Fruit fly (Drosophila melanogaster) whole organism, embryonic: ENCODE data around the gene CG14795.
A peak's percentile ranks its signal among the peaks of the same experiment; 100 is the strongest.

Source experiments
- Adf1 ChIP-seq: fragments of 200-800 bp; sonication (Bioruptor generic); IDR thresholded peaks from 2 replicates; pipeline ENCODE4 v1.3.6; 2022; ENCODE audit warnings: missing biosample characterization, missing genetic modification characterization
- Aef1 ChIP-seq: fragments of 200-800 bp; sonication (Bioruptor generic); IDR thresholded peaks from 3 replicates; pipeline ENCODE4 v1.3.6; 2022; ENCODE audit warnings: missing biosample characterization, missing genetic modification characterization
- Atf6 ChIP-seq: fragments of 200-800 bp; sonication (Bioruptor generic); IDR thresholded peaks from 2 replicates; pipeline ENCODE4 v1.3.6; 2022; ENCODE audit warnings: missing biosample characterization, missing genetic modification characterization
- B-H1 ChIP-seq: fragments of 200-800 bp; sonication (Bioruptor generic); IDR thresholded peaks from 3 replicates; pipeline ENCODE4 v1.3.6; 2022; ENCODE audit warnings: missing biosample characterization, missing genetic modification characterization
- CG1024 ChIP-seq: fragments of 200-800 bp; sonication (Bioruptor generic); IDR thresholded peaks from 2 replicates; pipeline ENCODE4 v1.3.6; 2022; ENCODE audit warnings: missing biosample characterization, missing genetic modification characterization
- CG10431 ChIP-seq: fragments of 200-800 bp; sonication (Bioruptor generic); optimal IDR thresholded peaks from 3 replicates; lab custom pipeline; 2018; ENCODE audit warnings: missing biosample characterization, mild to moderate bottlenecking, missing genetic modification characterization
- CG10654 ChIP-seq: fragments of 200-800 bp; sonication (Bioruptor generic); optimal IDR thresholded peaks from 2 replicates; lab custom pipeline; 2016; ENCODE audit warnings: missing biosample characterization, missing genetic modification characterization
- CG11696 ChIP-seq: fragments of 200-800 bp; sonication (Bioruptor generic); IDR thresholded peaks from 2 replicates; pipeline ENCODE4 v1.3.6; 2022; ENCODE audit warnings: missing biosample characterization, missing genetic modification characterization
- CG1233 ChIP-seq: fragments of 200-800 bp; sonication (Bioruptor generic); optimal IDR thresholded peaks from 4 replicates; lab custom pipeline; 2018; ENCODE audit warnings: missing biosample characterization, mild to moderate bottlenecking, missing genetic modification characterization
- CG14014 ChIP-seq: fragments of 200-800 bp; sonication (Bioruptor generic); IDR thresholded peaks from 2 replicates; pipeline ENCODE4 v1.3.6; 2022; ENCODE audit warnings: missing biosample characterization, missing genetic modification characterization
- CG18764 ChIP-seq: fragments of 200-800 bp; sonication (Bioruptor generic); optimal IDR thresholded peaks from 3 replicates; lab custom pipeline; 2016; ENCODE audit warnings: missing biosample characterization, missing genetic modification characterization
- CG2712 ChIP-seq: fragments of 200-800 bp; optimal IDR thresholded peaks from 3 replicates; lab custom pipeline; 2019; ENCODE audit warnings: missing biosample characterization, mild to moderate bottlenecking, missing genetic modification characterization, moderate library complexity
- CG3407 ChIP-seq: fragments of 200-800 bp; sonication (Bioruptor generic); optimal IDR thresholded peaks from 2 replicates; lab custom pipeline; 2018; ENCODE audit warnings: missing biosample characterization, mild to moderate bottlenecking, missing genetic modification characterization
- CG9609 ChIP-seq: fragments of 200-800 bp; sonication (Bioruptor generic); optimal IDR thresholded peaks from 3 replicates; lab custom pipeline; 2016; ENCODE audit warnings: missing biosample characterization, missing genetic modification characterization
- CG9727 ChIP-seq: fragments of 200-800 bp; sonication (Bioruptor generic); optimal IDR thresholded peaks from 3 replicates; lab custom pipeline; 2017; ENCODE audit warnings: missing biosample characterization, mild to moderate bottlenecking, missing genetic modification characterization
- CrebB ChIP-seq: fragments of 200-800 bp; sonication (Bioruptor generic); optimal IDR thresholded peaks from 3 replicates; lab custom pipeline; 2018; ENCODE audit warnings: missing biosample characterization, mild to moderate bottlenecking, missing genetic modification characterization
- D19A ChIP-seq: fragments of 200-800 bp; optimal IDR thresholded peaks from 3 replicates; lab custom pipeline; 2019; ENCODE audit warnings: missing biosample characterization, mild to moderate bottlenecking, missing genetic modification characterization, moderate library complexity
- Dbx ChIP-seq: fragments of 200-800 bp; sonication (Bioruptor generic); IDR thresholded peaks from 3 replicates; pipeline ENCODE4 v1.3.6; 2022; ENCODE audit warnings: missing biosample characterization, missing genetic modification characterization
- Deaf1 ChIP-seq: fragments of 200-800 bp; optimal IDR thresholded peaks from 3 replicates; lab custom pipeline; 2019; ENCODE audit warnings: missing biosample characterization, mild to moderate bottlenecking, missing genetic modification characterization, moderate library complexity
- Dek ChIP-seq: fragments of 200-800 bp; sonication (Bioruptor generic); optimal IDR thresholded peaks from 3 replicates; lab custom pipeline; 2019; ENCODE audit warnings: missing biosample characterization, mild to moderate bottlenecking, missing genetic modification characterization, moderate library complexity
- Fer3 ChIP-seq: fragments of 200-800 bp; sonication (Bioruptor generic); optimal IDR thresholded peaks from 2 replicates; lab custom pipeline; 2018; ENCODE audit warnings: missing biosample characterization, mild to moderate bottlenecking, missing genetic modification characterization, moderate library complexity
- Gsc ChIP-seq: fragments of 200-800 bp; sonication (Bioruptor generic); IDR thresholded peaks from 2 replicates; pipeline ENCODE4 v1.3.6; 2022; ENCODE audit warnings: missing biosample characterization, missing genetic modification characterization
- HmgZ ChIP-seq: fragments of 200-800 bp; sonication (Bioruptor generic); optimal IDR thresholded peaks from 2 replicates; lab custom pipeline; 2018; ENCODE audit warnings: missing biosample characterization, mild to moderate bottlenecking, missing genetic modification characterization
- Nf-YC ChIP-seq: fragments of 200-800 bp; optimal IDR thresholded peaks from 3 replicates; lab custom pipeline; 2019; ENCODE audit warnings: missing biosample characterization, mild to moderate bottlenecking, missing genetic modification characterization, moderate library complexity
- Pdp1 ChIP-seq, 2 experiments: fragments of 200-800 bp; sonication (Bioruptor generic); optimal IDR thresholded peaks; 3 replicates each; lab custom pipeline; 2016; ENCODE audit warnings: missing biosample characterization in 2 of 2, missing genetic modification characterization in 2 of 2, mild to moderate bottlenecking in 1 of 2, moderate library complexity in 1 of 2
- Stat92E ChIP-seq, 3 experiments: fragments of >200 bp in 2 of 3; fragments of 200-800 bp in 1 of 3; sonication (Bioruptor generic) in 1 of 3; optimal IDR thresholded peaks; 2 replicates each; lab custom pipeline; 2017 to 2019; ENCODE audit warnings: missing biosample characterization in 3 of 3, missing genetic modification characterization in 3 of 3, mild to moderate bottlenecking in 1 of 3, moderate library complexity in 1 of 3
- Trl ChIP-seq, 3 experiments: fragments of >200 bp in 2 of 3; fragments of 200-800 bp in 1 of 3; sonication (Bioruptor generic) in 1 of 3; optimal IDR thresholded peaks; 2 replicates in 1 of 3; 3 replicates in 2 of 3; lab custom pipeline; 2016 to 2017; ENCODE audit warnings: missing biosample characterization in 1 of 3, missing genetic modification characterization in 1 of 3
- ac ChIP-seq: fragments of 200-800 bp; sonication (Bioruptor generic); optimal IDR thresholded peaks from 3 replicates; lab custom pipeline; 2017; ENCODE audit warnings: missing biosample characterization, mild to moderate bottlenecking, missing genetic modification characterization
- bowl ChIP-seq: fragments of 200-800 bp; sonication (Bioruptor generic); IDR thresholded peaks from 2 replicates; pipeline ENCODE4 v1.3.6; 2022; ENCODE audit warnings: missing biosample characterization, missing genetic modification characterization
- chinmo ChIP-seq: fragments of 200-800 bp; sonication (Bioruptor generic); IDR thresholded peaks from 4 replicates; pipeline ENCODE4 v1.3.6; 2022; ENCODE audit warnings: missing biosample characterization, missing genetic modification characterization; ENCODE audit not compliant: partially characterized antibody
- crp ChIP-seq, 2 experiments: fragments of 200-800 bp; sonication (Bioruptor generic); optimal IDR thresholded peaks; 2 replicates in 1 of 2; 3 replicates in 1 of 2; lab custom pipeline; 2017; ENCODE audit warnings: missing biosample characterization in 2 of 2, missing genetic modification characterization in 2 of 2, mild to moderate bottlenecking in 1 of 2, moderate library complexity in 1 of 2
- ewg ChIP-seq: fragments of 200-800 bp; sonication (Bioruptor generic); optimal IDR thresholded peaks from 3 replicates; lab custom pipeline; 2017; ENCODE audit warnings: mild to moderate bottlenecking, missing biosample characterization, missing genetic modification reagents, missing genetic modification characterization
- fu2 ChIP-seq: fragments of 200-800 bp; sonication (Bioruptor generic); optimal IDR thresholded peaks from 2 replicates; lab custom pipeline; 2016; ENCODE audit warnings: missing biosample characterization, missing genetic modification characterization
- gcm ChIP-seq: fragments of 200-800 bp; sonication (Bioruptor generic); optimal IDR thresholded peaks from 2 replicates; lab custom pipeline; 2019; ENCODE audit warnings: missing biosample characterization, mild to moderate bottlenecking, missing genetic modification characterization, moderate library complexity
- hbn ChIP-seq: fragments of 200-800 bp; sonication (Bioruptor generic); IDR thresholded peaks from 2 replicates; pipeline ENCODE4 v1.3.6; 2022; ENCODE audit warnings: missing biosample characterization, missing genetic modification characterization; ENCODE audit not compliant: partially characterized antibody
- hkb ChIP-seq, 2 experiments: fragments of 200-800 bp in 1 of 2; fragments of >200 bp in 1 of 2; sonication (Bioruptor generic) in 1 of 2; IDR thresholded peaks in 1 of 2; optimal IDR thresholded peaks in 1 of 2; 2 replicates each; pipeline versions ENCODE4 v1.3.6 to Lab custom; 2017 to 2022; ENCODE audit warnings: missing biosample characterization in 1 of 2, missing genetic modification characterization in 1 of 2
- nerfin-2 ChIP-seq: fragments of 200-800 bp; sonication (Bioruptor generic); IDR thresholded peaks from 2 replicates; pipeline ENCODE4 v1.3.6; 2022; ENCODE audit warnings: missing biosample characterization, missing genetic modification characterization; ENCODE audit not compliant: partially characterized antibody
- odd ChIP-seq: fragments of 200-800 bp; sonication (Bioruptor generic); optimal IDR thresholded peaks from 2 replicates; lab custom pipeline; 2017; ENCODE audit warnings: missing biosample characterization, mild to moderate bottlenecking, missing genetic modification characterization
- onecut ChIP-seq: fragments of 200-800 bp; sonication (Bioruptor generic); IDR thresholded peaks from 2 replicates; pipeline ENCODE4 v1.3.6; 2022; ENCODE audit warnings: missing biosample characterization, missing genetic modification characterization
- pan ChIP-seq, 4 experiments: fragments of >200 bp in 3 of 4; fragments of 200-800 bp in 1 of 4; sonication (Bioruptor generic) in 1 of 4; optimal IDR thresholded peaks in 3 of 4; IDR thresholded peaks in 1 of 4; 2 replicates each; pipeline versions ENCODE4 v1.3.6 to Lab custom; 2017 to 2022; ENCODE audit warnings: missing biosample characterization in 2 of 4, missing genetic modification characterization in 2 of 4, mixed read lengths in 1 of 4
- pum ChIP-seq: fragments of 200-800 bp; sonication (Bioruptor generic); optimal IDR thresholded peaks from 2 replicates; lab custom pipeline; 2016; ENCODE audit warnings: missing biosample characterization, missing genetic modification characterization
- sens ChIP-seq: fragments of 200-800 bp; sonication (Bioruptor generic); peaks from one replicate; lab custom pipeline; 2016; ENCODE audit warnings: missing biosample characterization, missing genetic modification characterization
- sim ChIP-seq: fragments of 200-800 bp; sonication (Bioruptor generic); IDR thresholded peaks from 2 replicates; pipeline ENCODE4 v1.3.6; 2022; ENCODE audit warnings: missing biosample characterization, missing genetic modification characterization
- sqz ChIP-seq: fragments of 200-800 bp; sonication (Bioruptor generic); optimal IDR thresholded peaks from 3 replicates; lab custom pipeline; 2018; ENCODE audit warnings: missing biosample characterization, mild to moderate bottlenecking, missing genetic modification characterization
- stc ChIP-seq: fragments of 200-800 bp; sonication (Bioruptor generic); IDR thresholded peaks from 2 replicates; pipeline ENCODE4 v1.3.6; 2022; ENCODE audit warnings: missing biosample characterization, missing genetic modification characterization
- tup ChIP-seq: fragments of 200-800 bp; sonication (Bioruptor generic); optimal IDR thresholded peaks from 2 replicates; lab custom pipeline; 2016; ENCODE audit warnings: missing biosample characterization, mild to moderate bottlenecking, missing genetic modification characterization, moderate library complexity
- tx ChIP-seq: fragments of 200-800 bp; sonication (Bioruptor generic); optimal IDR thresholded peaks from 2 replicates; lab custom pipeline; 2016; ENCODE audit warnings: missing biosample characterization, missing genetic modification characterization

The CG14795 gene

DNA sequence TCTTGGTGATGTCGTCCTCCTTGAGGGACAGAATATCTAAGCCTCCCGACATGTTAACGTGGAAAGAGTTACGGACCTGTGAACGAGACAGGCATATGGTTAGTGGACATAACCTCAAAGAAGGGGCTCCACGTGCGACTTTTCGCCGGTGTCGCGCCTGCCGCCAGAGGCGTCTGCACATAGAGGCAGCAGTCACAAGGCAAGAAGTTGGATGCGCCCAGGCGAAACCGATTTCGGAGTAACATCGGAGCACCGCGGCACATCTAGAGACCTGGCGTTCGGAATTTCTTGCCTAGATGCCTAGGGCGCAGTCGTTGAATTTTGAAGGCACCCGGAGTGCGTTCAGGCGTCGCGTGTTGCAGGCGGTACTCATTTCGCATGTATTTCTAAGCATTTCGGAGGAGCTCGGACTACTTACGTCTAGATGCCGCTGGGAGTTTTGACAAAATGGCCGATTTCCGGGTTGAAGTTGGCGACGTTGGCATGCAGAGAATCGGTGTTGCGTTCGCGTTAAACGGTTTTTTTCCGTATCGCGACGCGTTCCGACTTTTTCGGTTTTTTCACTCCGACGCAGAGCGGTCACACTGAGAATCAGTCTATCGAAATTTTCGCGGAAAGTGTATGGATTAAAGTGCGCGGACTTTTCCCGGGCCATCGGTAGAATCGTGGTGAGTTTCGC, 29.6 kb downstream of the CG14795 start, which contains the start of the genes sta and inc (continued):
- TF ChIP-seq Aef1: no peak
- TF ChIP-seq CG3407 (GFP tag; lab: Kevin White, UChicago): peak; percentile 53
- TF ChIP-seq chinmo (GFP tag; lab: Robert Waterston, UW): peak; percentile 69; the same call in 2 of the 4 replicates
- TF ChIP-seq Atf6 (GFP tag; lab: Robert Waterston, UW): peak; percentile 67
- TF ChIP-seq sim: peak; percentile 58
- TF ChIP-seq CG10431 (GFP tag; lab: Kevin White, UChicago): peak; percentile 91
- peak; percentile 42 for TF ChIP-seq Deaf1
- TF ChIP-seq hbn: peak; percentile 57
- peak; percentile 80 for TF ChIP-seq Dbx (GFP tag; lab: Robert Waterston, UW)
- no peak for TF ChIP-seq pan (optimal IDR thresholded peaks at IDR 0.05; lab: Kevin White, UChicago)
- TF ChIP-seq pan (GFP tag; optimal IDR thresholded peaks at IDR 0.05 in 1 of 2, IDR thresholded peaks at IDR 0.05 in 1 of 2): peak in 1 of 2 experiments; percentile 42
- peak; percentile 69 for TF ChIP-seq odd (GFP tag; lab: Kevin White, UChicago)
- TF ChIP-seq B-H1: no peak; the same call in 2 of the 3 replicates
- TF ChIP-seq fu2 (GFP tag; lab: Kevin White, UChicago): peak; percentile 40
- no peak for TF ChIP-seq CG11696 (GFP tag; lab: Robert Waterston, UW)
- TF ChIP-seq Fer3: peak; percentile 68
- TF ChIP-seq stc (GFP tag; lab: Robert Waterston, UW): no peak
- TF ChIP-seq tup (GFP tag; lab: Kevin White, UChicago): peak; percentile 17
- no peak for TF ChIP-seq Gsc (GFP tag; lab: Robert Waterston, UW)
- TF ChIP-seq Dek (tag; lab: Kevin White, UChicago): peak; percentile 50
- TF ChIP-seq Nf-YC (tag; lab: Kevin White, UChicago): peak; percentile 53
- peak; percentile 35 for TF ChIP-seq hkb (optimal IDR thresholded peaks at IDR 0.05; lab: Kevin White, UChicago)
- TF ChIP-seq hkb (GFP tag; IDR thresholded peaks at IDR 0.05; lab: Robert Waterston, UW): peak; percentile 74
- TF ChIP-seq ewg: peak; percentile 72
- TF ChIP-seq CG9727 (GFP tag; lab: Kevin White, UChicago): peak; percentile 71
- TF ChIP-seq nerfin-2: no peak
- peak; percentile 79 for TF ChIP-seq CrebB (tag; lab: Kevin White, UChicago)
- TF ChIP-seq Stat92E (GFP tag; optimal IDR thresholded peaks at IDR 0.05; lab: Kevin White, UChicago): peak in 1 of 3 experiments; percentile 82
- peak; percentile 55; the same call in 1 of the 2 replicates for TF ChIP-seq bowl (GFP tag; lab: Robert Waterston, UW)
- peak in 1 of 2 experiments; percentile 28 for TF ChIP-seq crp (GFP tag; optimal IDR thresholded peaks at IDR 0.05; lab: Kevin White, UChicago)
- TF ChIP-seq tx (GFP tag; lab: Kevin White, UChicago): peak; percentile 26
- TF ChIP-seq sqz (GFP tag; lab: Kevin White, UChicago): peak; percentile 55
- TF ChIP-seq ac (GFP tag; lab: Kevin White, UChicago): peak; percentile 37
- peak; percentile 5 for TF ChIP-seq pum
- TF ChIP-seq sens (GFP tag; lab: Kevin White, UChicago): peak; percentile 76
- TF ChIP-seq CG1233 (GFP tag; lab: Kevin White, UChicago): peak; percentile 64
- TF ChIP-seq CG14014 (GFP tag; lab: Robert Waterston, UW): peak; percentile 45; the same call in 1 of the 2 replicates
- peak; percentile 67 for TF ChIP-seq gcm
- peak; percentile 15 for TF ChIP-seq D19A (tag; lab: Kevin White, UChicago)
- peak; percentile 21 for TF ChIP-seq CG9609 (GFP tag; lab: Kevin White, UChicago)
- no peak for TF ChIP-seq CG10654 (GFP tag; lab: Kevin White, UChicago)
- no peak for TF ChIP-seq CG1024
- TF ChIP-seq CG2712 (tag; lab: Kevin White, UChicago): peak; percentile 69
- peak; percentile 36 for TF ChIP-seq CG18764 (GFP tag; lab: Kevin White, UChicago)
- TF ChIP-seq HmgZ: peak; percentile 85
- peak; percentile 40 to 65 for TF ChIP-seq Pdp1 (GFP tag; optimal IDR thresholded peaks at IDR 0.05; lab: Kevin White, UChicago)
- no peak for TF ChIP-seq Trl (optimal IDR thresholded peaks at IDR 0.05; lab: Kevin White, UChicago)
- TF ChIP-seq Trl (GFP tag; optimal IDR thresholded peaks at IDR 0.05; lab: Kevin White, UChicago): peak; percentile 63
- peak; percentile 53 for TF ChIP-seq Adf1 (GFP tag; lab: Robert Waterston, UW)
- TF ChIP-seq onecut (GFP tag; lab: Robert Waterston, UW): peak; percentile 81
